Fruit fly (Drosophila melanogaster) whole organism, embryonic: ENCODE data around the gene CG1607.
A peak's percentile ranks its signal among the peaks of the same experiment; 100 is the strongest.

ENCODE experiments used
- Ada2b ChIP-seq: fragments of 200-800 bp; sonication (Bioruptor generic); IDR thresholded peaks from 2 replicates; pipeline ENCODE4 v1.3.6; 2022; ENCODE audit warnings: missing biosample characterization, missing genetic modification characterization
- B-H1 ChIP-seq: fragments of 200-800 bp; sonication (Bioruptor generic); IDR thresholded peaks from 3 replicates; pipeline ENCODE4 v1.3.6; 2022; ENCODE audit warnings: missing biosample characterization, missing genetic modification characterization
- CG10321 ChIP-seq: fragments of 200-800 bp; sonication (Bioruptor generic); IDR thresholded peaks from 2 replicates; pipeline ENCODE4 v1.3.6; 2022; ENCODE audit warnings: missing biosample characterization, missing genetic modification characterization
- CG10366 ChIP-seq: fragments of 200-800 bp; sonication (Bioruptor generic); IDR thresholded peaks from 2 replicates; pipeline ENCODE4 v1.3.6; 2022; ENCODE audit warnings: missing biosample characterization, missing genetic modification characterization
- CG11398 ChIP-seq: fragments of 200-800 bp; sonication (Bioruptor generic); optimal IDR thresholded peaks from 2 replicates; lab custom pipeline; 2016; ENCODE audit warnings: missing biosample characterization, missing genetic modification characterization
- CG11456 ChIP-seq: fragments of 200-800 bp; sonication (Bioruptor generic); IDR thresholded peaks from 3 replicates; pipeline ENCODE4 v1.3.6; 2022; ENCODE audit warnings: missing biosample characterization, missing genetic modification characterization
- CG12071 ChIP-seq: fragments of 200-800 bp; sonication (Bioruptor generic); optimal IDR thresholded peaks from 3 replicates; lab custom pipeline; 2018; ENCODE audit warnings: missing biosample characterization, mild to moderate bottlenecking, missing genetic modification characterization
- CG12659 ChIP-seq: fragments of 200-800 bp; sonication (Bioruptor generic); optimal IDR thresholded peaks from 3 replicates; lab custom pipeline; 2017; ENCODE audit warnings: mild to moderate bottlenecking, missing biosample characterization, missing genetic modification reagents, missing genetic modification characterization
- CG13624 ChIP-seq: fragments of 200-800 bp; sonication (Bioruptor generic); optimal IDR thresholded peaks from 2 replicates; lab custom pipeline; 2016; ENCODE audit warnings: missing biosample characterization, missing genetic modification characterization
- CG14441 ChIP-seq: fragments of 200-800 bp; sonication (Bioruptor generic); IDR thresholded peaks from 2 replicates; pipeline ENCODE4 v1.3.6; 2022; ENCODE audit warnings: missing biosample characterization, missing genetic modification characterization
- CG14860 ChIP-seq: fragments of 200-800 bp; sonication (Bioruptor generic); IDR thresholded peaks from 3 replicates; pipeline ENCODE4 v1.3.6; 2022; ENCODE audit warnings: missing biosample characterization, missing genetic modification characterization; ENCODE audit not compliant: partially characterized antibody
- CG16779 ChIP-seq: fragments of 200-800 bp; sonication (Bioruptor generic); IDR thresholded peaks from 2 replicates; pipeline ENCODE4 v1.3.6; 2022; ENCODE audit warnings: missing biosample characterization, missing genetic modification characterization
- CG30020 ChIP-seq: fragments of 200-800 bp; optimal IDR thresholded peaks from 2 replicates; lab custom pipeline; 2019; ENCODE audit warnings: missing biosample characterization, mild to moderate bottlenecking, missing genetic modification characterization, moderate library complexity
- CG32532 ChIP-seq: fragments of 200-800 bp; sonication (Bioruptor generic); IDR thresholded peaks from 2 replicates; pipeline ENCODE4 v1.3.6; 2022; ENCODE audit warnings: missing biosample characterization, missing genetic modification characterization
- CG3838 ChIP-seq: fragments of 200-800 bp; sonication (Bioruptor generic); optimal IDR thresholded peaks from 3 replicates; lab custom pipeline; 2016; ENCODE audit warnings: missing biosample characterization, missing genetic modification characterization
- CG4424 ChIP-seq: fragments of 200-800 bp; sonication (Bioruptor generic); optimal IDR thresholded peaks from 3 replicates; lab custom pipeline; 2016; ENCODE audit warnings: missing biosample characterization, missing genetic modification characterization
- CG4820 ChIP-seq: fragments of 200-800 bp; sonication (Bioruptor generic); optimal IDR thresholded peaks from 3 replicates; lab custom pipeline; 2016; ENCODE audit warnings: missing biosample characterization, missing genetic modification characterization
- CG6654 ChIP-seq: fragments of 200-800 bp; sonication (Bioruptor generic); optimal IDR thresholded peaks from 2 replicates; lab custom pipeline; 2017; ENCODE audit warnings: missing biosample characterization, mild to moderate bottlenecking, missing genetic modification characterization
- CG7987 ChIP-seq: fragments of 200-800 bp; sonication (Bioruptor generic); optimal IDR thresholded peaks from 2 replicates; lab custom pipeline; 2018; ENCODE audit warnings: missing biosample characterization, mild to moderate bottlenecking, missing genetic modification characterization, moderate library complexity
- CG9437 ChIP-seq: fragments of 200-800 bp; sonication (Bioruptor generic); optimal IDR thresholded peaks from 2 replicates; lab custom pipeline; 2018; ENCODE audit warnings: missing biosample characterization, mild to moderate bottlenecking, missing genetic modification characterization
- CG9609 ChIP-seq: fragments of 200-800 bp; sonication (Bioruptor generic); optimal IDR thresholded peaks from 3 replicates; lab custom pipeline; 2016; ENCODE audit warnings: missing biosample characterization, missing genetic modification characterization
- Camta ChIP-seq: fragments of 200-800 bp; sonication (Bioruptor generic); optimal IDR thresholded peaks from 2 replicates; lab custom pipeline; 2016; ENCODE audit warnings: missing biosample characterization, missing genetic modification characterization
- Doc3 ChIP-seq: fragments of 200-800 bp; sonication (Bioruptor generic); IDR thresholded peaks from 3 replicates; pipeline ENCODE4 v1.3.6; 2022; ENCODE audit warnings: missing biosample characterization, missing genetic modification characterization; ENCODE audit not compliant: partially characterized antibody
- Drgx ChIP-seq: fragments of 200-800 bp; sonication (Bioruptor generic); IDR thresholded peaks from 2 replicates; pipeline ENCODE4 v1.3.6; 2022; ENCODE audit warnings: missing biosample characterization, missing genetic modification characterization
- Hmr ChIP-seq: fragments of 200-800 bp; sonication (Bioruptor generic); optimal IDR thresholded peaks from 3 replicates; lab custom pipeline; 2017; ENCODE audit warnings: mild to moderate bottlenecking, missing biosample characterization, missing genetic modification reagents, missing genetic modification characterization
- Jarid2 ChIP-seq: fragments of 200-800 bp; sonication (Bioruptor generic); optimal IDR thresholded peaks from 3 replicates; lab custom pipeline; 2017; ENCODE audit warnings: mild to moderate bottlenecking, missing biosample characterization, missing genetic modification reagents, missing genetic modification characterization
- Mad ChIP-seq: fragments of 200-800 bp; sonication (Bioruptor generic); optimal IDR thresholded peaks from 2 replicates; lab custom pipeline; 2016; ENCODE audit warnings: missing biosample characterization, missing genetic modification characterization
- Side ChIP-seq: fragments of 200-800 bp; sonication (Bioruptor generic); optimal IDR thresholded peaks from 2 replicates; lab custom pipeline; 2016; ENCODE audit warnings: missing biosample characterization, missing genetic modification characterization
- Sin3A ChIP-seq: fragments of >200 bp; optimal IDR thresholded peaks from 2 replicates; lab custom pipeline; 2018
- ap ChIP-seq: fragments of 200-800 bp; sonication (Bioruptor generic); IDR thresholded peaks from 2 replicates; pipeline ENCODE4 v1.3.6; 2022; ENCODE audit warnings: missing biosample characterization, missing genetic modification characterization
- ash1 ChIP-seq: fragments of 200-800 bp; sonication (Bioruptor generic); optimal IDR thresholded peaks from 2 replicates; lab custom pipeline; 2018; ENCODE audit warnings: missing biosample characterization, mild to moderate bottlenecking, missing genetic modification characterization
- bigmax ChIP-seq: fragments of 200-800 bp; sonication (Bioruptor generic); optimal IDR thresholded peaks from 2 replicates; lab custom pipeline; 2018; ENCODE audit warnings: missing biosample characterization, mild to moderate bottlenecking, missing genetic modification characterization
- chinmo ChIP-seq: fragments of 200-800 bp; sonication (Bioruptor generic); IDR thresholded peaks from 4 replicates; pipeline ENCODE4 v1.3.6; 2022; ENCODE audit warnings: missing biosample characterization, missing genetic modification characterization; ENCODE audit not compliant: partially characterized antibody
- crc ChIP-seq: fragments of 200-800 bp; sonication (Bioruptor generic); optimal IDR thresholded peaks from 2 replicates; lab custom pipeline; 2016; ENCODE audit warnings: missing biosample characterization, missing genetic modification characterization
- crol ChIP-seq: fragments of 200-800 bp; sonication (Bioruptor generic); IDR thresholded peaks from 2 replicates; pipeline ENCODE4 v1.3.6; 2022; ENCODE audit warnings: missing biosample characterization, missing genetic modification characterization
- crp ChIP-seq, 2 experiments: fragments of 200-800 bp; sonication (Bioruptor generic); optimal IDR thresholded peaks; 2 replicates in 1 of 2; 3 replicates in 1 of 2; lab custom pipeline; 2017; ENCODE audit warnings: missing biosample characterization in 2 of 2, missing genetic modification characterization in 2 of 2, mild to moderate bottlenecking in 1 of 2, moderate library complexity in 1 of 2
- dimm ChIP-seq: fragments of 200-800 bp; sonication (Bioruptor generic); IDR thresholded peaks from 2 replicates; pipeline ENCODE4 v1.3.6; 2022; ENCODE audit warnings: missing biosample characterization, missing genetic modification characterization
- dm ChIP-seq: fragments of 200-800 bp; sonication (Bioruptor generic); optimal IDR thresholded peaks from 3 replicates; lab custom pipeline; 2016; ENCODE audit warnings: missing biosample characterization, missing genetic modification characterization
- en ChIP-seq: fragments of 200-800 bp; sonication (Bioruptor generic); optimal IDR thresholded peaks from 2 replicates; lab custom pipeline; 2016; ENCODE audit warnings: missing biosample characterization, missing genetic modification characterization
- esg ChIP-seq: fragments of 200-800 bp; sonication (Bioruptor generic); conservative IDR thresholded peaks from 2 replicates; pipeline ENCODE4 v1.3.6; 2022; ENCODE audit warnings: missing biosample characterization, missing genetic modification characterization
- gro ChIP-seq: fragments of 200-800 bp; sonication (Bioruptor generic); optimal IDR thresholded peaks from 2 replicates; lab custom pipeline; 2016; ENCODE audit warnings: missing biosample characterization, missing genetic modification characterization
- hth ChIP-seq: fragments of >200 bp; optimal IDR thresholded peaks from 2 replicates; lab custom pipeline; 2017; ENCODE audit warnings: inconsistent platforms
- inv ChIP-seq: fragments of 200-800 bp; sonication (Bioruptor generic); IDR thresholded peaks from 2 replicates; pipeline ENCODE4 v1.3.6; 2022; ENCODE audit warnings: missing biosample characterization, missing genetic modification characterization; ENCODE audit not compliant: partially characterized antibody
- jumu ChIP-seq: fragments of 200-800 bp; sonication (Bioruptor generic); optimal IDR thresholded peaks from 3 replicates; lab custom pipeline; 2016; ENCODE audit warnings: missing biosample characterization, missing genetic modification characterization
- mld ChIP-seq: fragments of 200-800 bp; sonication (Bioruptor generic); IDR thresholded peaks from 3 replicates; pipeline ENCODE4 v1.3.6; 2022; ENCODE audit warnings: missing biosample characterization, missing genetic modification characterization; ENCODE audit not compliant: partially characterized antibody
- nerfin-1 ChIP-seq: fragments of 200-800 bp; sonication (Bioruptor generic); optimal IDR thresholded peaks from 3 replicates; lab custom pipeline; 2019; ENCODE audit warnings: missing biosample characterization, mild to moderate bottlenecking, missing genetic modification characterization, moderate library complexity
- peb ChIP-seq: fragments of 200-800 bp; sonication (Bioruptor generic); IDR thresholded peaks from 2 replicates; pipeline ENCODE4 v1.3.6; 2022; ENCODE audit warnings: missing biosample characterization, missing genetic modification characterization
- pros ChIP-seq: fragments of 200-800 bp; sonication (Bioruptor generic); optimal IDR thresholded peaks from 3 replicates; lab custom pipeline; 2019; ENCODE audit warnings: missing biosample characterization, mild to moderate bottlenecking, missing genetic modification characterization, moderate library complexity
- ranshi ChIP-seq: fragments of 200-800 bp; sonication (Bioruptor generic); IDR thresholded peaks from 2 replicates; pipeline ENCODE4 v1.3.6; 2022; ENCODE audit warnings: missing biosample characterization, missing genetic modification characterization
- tgo ChIP-seq: fragments of 200-800 bp; sonication (Bioruptor generic); IDR thresholded peaks from 3 replicates; pipeline ENCODE4 v1.3.6; 2022; ENCODE audit warnings: missing biosample characterization, missing genetic modification characterization
- twi ChIP-seq: fragments of 200-800 bp; optimal IDR thresholded peaks from 2 replicates; lab custom pipeline; 2019; ENCODE audit warnings: missing biosample characterization, mild to moderate bottlenecking, missing genetic modification characterization, moderate library complexity
- zen2 ChIP-seq: fragments of 200-800 bp; sonication (Bioruptor generic); IDR thresholded peaks from 3 replicates; pipeline ENCODE4 v1.3.6; 2022; ENCODE audit warnings: missing biosample characterization, missing genetic modification characterization; ENCODE audit not compliant: partially characterized antibody

Gene CG1607

DNA sequence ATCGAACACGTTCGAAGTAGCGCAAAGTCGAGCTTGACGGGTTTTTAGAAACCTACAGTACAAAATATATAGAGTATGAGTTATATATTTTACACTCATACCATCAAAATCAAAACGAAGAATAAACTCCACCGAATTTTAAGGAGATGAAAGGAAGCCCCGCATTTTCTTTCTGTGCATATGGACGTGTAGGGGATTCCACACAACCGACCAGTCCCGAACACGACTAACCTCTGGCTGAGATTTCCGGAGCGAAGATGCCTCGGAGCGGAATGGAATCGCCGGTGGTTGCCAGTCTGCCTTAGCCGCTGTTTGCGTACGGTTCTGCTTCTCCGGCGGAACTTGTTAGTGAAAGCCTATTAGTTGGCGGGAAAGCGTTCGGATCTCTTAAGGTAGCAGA lies 2.2 kb downstream of the CG1607 start (continued):
- TF ChIP-seq CG30020 (no peak), chinmo (GFP tag; lab: Robert Waterston, UW) (0 out of 4 replicates have a peak, but pooled peaks have one; percentile 32), CG3838 (GFP tag; lab: Kevin White, UChicago) (peak; percentile 95), Sin3A (lab: Kevin White, UChicago) (no peak), pros (peak; percentile 15), zen2 (GFP tag; lab: Robert Waterston, UW) (no peak), gro (GFP tag; lab: Kevin White, UChicago) (peak; percentile 99), CG4424 (GFP tag; lab: Kevin White, UChicago) (peak; percentile 96), CG11398 (GFP tag; lab: Kevin White, UChicago) (peak; percentile 95), CG12071 (GFP tag; lab: Kevin White, UChicago) (peak; percentile 96), crp (GFP tag; optimal IDR thresholded peaks at IDR 0.05; lab: Kevin White, UChicago) (peak in 1 of 2 experiments; percentile 66), CG9437 (GFP tag; lab: Kevin White, UChicago) (peak; percentile 86), Mad (GFP tag; lab: Kevin White, UChicago) (peak; percentile 98), ap (GFP tag; lab: Robert Waterston, UW) (peak; percentile 93), CG7987 (GFP tag; lab: Kevin White, UChicago) (peak; percentile 90), mld (no peak), peb (GFP tag; lab: Robert Waterston, UW) (peak; percentile 93), Jarid2 (GFP tag; lab: Kevin White, UChicago) (peak; percentile 85), CG10366 (GFP tag; lab: Robert Waterston, UW) (peak; percentile 97), Ada2b (GFP tag; lab: Robert Waterston, UW) (peak; percentile 97), jumu (GFP tag; lab: Kevin White, UChicago) (peak; percentile 99), CG32532 (GFP tag; lab: Robert Waterston, UW) (peak; percentile 99), dm (GFP tag; lab: Kevin White, UChicago) (peak; percentile 94), Camta (GFP tag; lab: Kevin White, UChicago) (peak; percentile 94), hth (lab: Kevin White, UChicago) (no peak), ash1 (GFP tag; lab: Kevin White, UChicago) (peak; percentile 79), Doc3 (GFP tag; lab: Robert Waterston, UW) (no peak), inv (GFP tag; lab: Robert Waterston, UW) (no peak), CG14441 (GFP tag; lab: Robert Waterston, UW) (peak; percentile 99), B-H1 (GFP tag; lab: Robert Waterston, UW) (peak; percentile 96), CG16779 (GFP tag; lab: Robert Waterston, UW) (peak; percentile 98), CG13624 (GFP tag; lab: Kevin White, UChicago) (peak; percentile 98), crc (GFP tag; lab: Kevin White, UChicago) (peak; percentile 96), CG12659 (GFP tag; lab: Kevin White, UChicago) (peak; percentile 98), en (GFP tag; lab: Kevin White, UChicago) (peak; percentile 96), bigmax (GFP tag; lab: Kevin White, UChicago) (peak; percentile 69), CG9609 (peak; percentile 97), esg (peak; percentile 97), Drgx (peak; percentile 99), CG14860 (GFP tag; lab: Robert Waterston, UW) (no peak), Hmr (GFP tag; lab: Kevin White, UChicago) (peak; percentile 98), ranshi (GFP tag; lab: Robert Waterston, UW) (peak; percentile 97), dimm (GFP tag; lab: Robert Waterston, UW) (peak; percentile 93), Side (peak; percentile 97), crol (0 out of 2 replicates have a peak, but pooled peaks have one; percentile 39), twi (peak; percentile 86), CG6654 (GFP tag; lab: Kevin White, UChicago) (peak; percentile 87), CG11456 (GFP tag; lab: Robert Waterston, UW) (peak; percentile 99), CG4820 (GFP tag; lab: Kevin White, UChicago) (peak; percentile 93), nerfin-1 (peak; percentile 87), CG10321 (GFP tag; lab: Robert Waterston, UW) (peak; percentile 74), tgo (GFP tag; lab: Robert Waterston, UW) (peak; percentile 98)
